Worm (Caenorhabditis elegans) whole organism, late embryonic: Measurements from ENCODE around the gene C27A7.3.

Experiments
- C08G9.2 ChIP-seq: sonication (generic microtip); optimal IDR thresholded peaks from 2 replicates; lab custom pipeline; 2016; ENCODE audit warnings: mild to moderate bottlenecking, missing genetic modification characterization, moderate library complexity, missing compliant biosample characterization
- F13H6.1 ChIP-seq: sonication (generic microtip); optimal IDR thresholded peaks from 2 replicates; lab custom pipeline; 2016; ENCODE audit warnings: missing genetic modification characterization, missing compliant biosample characterization
- Y22D7AL.16 ChIP-seq: sonication (generic microtip); optimal IDR thresholded peaks from 2 replicates; lab custom pipeline; 2016; ENCODE audit warnings: missing genetic modification characterization, missing compliant biosample characterization
- ahr-1 ChIP-seq: sonication (generic microtip); optimal IDR thresholded peaks from 2 replicates; lab custom pipeline; 2016; ENCODE audit warnings: missing genetic modification characterization, missing compliant biosample characterization
- ceh-14 ChIP-seq: sonication (generic microtip); optimal IDR thresholded peaks from 2 replicates; lab custom pipeline; 2016; ENCODE audit warnings: missing genotype, missing genetic modification characterization, missing compliant biosample characterization
- ceh-22 ChIP-seq: sonication (generic microtip); optimal IDR thresholded peaks from 2 replicates; lab custom pipeline; 2017; ENCODE audit warnings: missing biosample characterization, missing genetic modification characterization
- ceh-30 ChIP-seq: fragments of 150-350 bp; optimal IDR thresholded peaks from 2 replicates; lab custom pipeline; 2014; ENCODE audit warnings: missing biosample characterization, missing genetic modification characterization
- ceh-31 ChIP-seq: sonication (generic microtip); optimal IDR thresholded peaks from 2 replicates; lab custom pipeline; 2016; ENCODE audit warnings: missing genetic modification characterization, missing compliant biosample characterization
- ceh-48 ChIP-seq: sonication (generic microtip); optimal IDR thresholded peaks from 2 replicates; lab custom pipeline; 2016; ENCODE audit warnings: missing genetic modification characterization, inconsistent platforms, missing compliant biosample characterization
- ceh-9 ChIP-seq: sonication (generic microtip); optimal IDR thresholded peaks from 2 replicates; lab custom pipeline; 2016; ENCODE audit warnings: mild to moderate bottlenecking, missing genetic modification characterization, inconsistent platforms, missing compliant biosample characterization
- che-1 ChIP-seq: sonication (generic microtip); optimal IDR thresholded peaks from 2 replicates; lab custom pipeline; 2016; ENCODE audit warnings: mild to moderate bottlenecking, missing genetic modification characterization, missing compliant biosample characterization
- dve-1 ChIP-seq: sonication (generic microtip); optimal IDR thresholded peaks from 2 replicates; lab custom pipeline; 2017; ENCODE audit warnings: antibody characterized with exemption, mild to moderate bottlenecking, missing genetic modification characterization, missing compliant biosample characterization
- elt-2 ChIP-seq: sonication (generic microtip); optimal IDR thresholded peaks from 2 replicates; lab custom pipeline; 2016; ENCODE audit warnings: missing genetic modification reagents, missing genetic modification characterization, missing compliant biosample characterization
- elt-4 ChIP-seq: sonication (generic microtip); optimal IDR thresholded peaks from 2 replicates; lab custom pipeline; 2016; ENCODE audit warnings: missing genetic modification characterization, missing compliant biosample characterization
- ets-4 ChIP-seq: sonication (generic microtip); optimal IDR thresholded peaks from 2 replicates; lab custom pipeline; 2016; ENCODE audit warnings: missing genetic modification characterization, missing compliant biosample characterization
- fkh-10 ChIP-seq: fragments of 150-350 bp; optimal IDR thresholded peaks from 2 replicates; lab custom pipeline; 2014; ENCODE audit warnings: missing biosample characterization, missing genetic modification reagents, missing genetic modification characterization
- fkh-6 ChIP-seq: sonication (generic microtip); optimal IDR thresholded peaks from 2 replicates; lab custom pipeline; 2016; ENCODE audit warnings: missing genetic modification characterization, missing compliant biosample characterization
- gmeb-2 ChIP-seq: sonication (generic microtip); optimal IDR thresholded peaks from 2 replicates; lab custom pipeline; 2016; ENCODE audit warnings: missing genetic modification characterization, inconsistent platforms, missing compliant biosample characterization
- hlh-13 ChIP-seq: fragments of 200-800 bp; sonication (Bioruptor generic); optimal IDR thresholded peaks from 2 replicates; lab custom pipeline; 2018; ENCODE audit warnings: mild to moderate bottlenecking, missing genetic modification characterization, missing compliant biosample characterization
- hlh-15 ChIP-seq: sonication (generic microtip); optimal IDR thresholded peaks from 2 replicates; lab custom pipeline; 2016; ENCODE audit warnings: missing genetic modification characterization, missing compliant biosample characterization
- hlh-8 ChIP-seq: sonication (generic microtip); optimal IDR thresholded peaks from 2 replicates; lab custom pipeline; 2016; ENCODE audit warnings: missing genotype, missing genetic modification characterization, missing compliant biosample characterization
- odd-2 ChIP-seq: sonication (generic microtip); optimal IDR thresholded peaks from 2 replicates; lab custom pipeline; 2017; ENCODE audit warnings: antibody characterized with exemption, mild to moderate bottlenecking, missing genetic modification characterization, missing compliant biosample characterization
- pax-1 ChIP-seq: fragments of 150-350 bp; optimal IDR thresholded peaks from 2 replicates; lab custom pipeline; 2014; ENCODE audit warnings: missing biosample characterization, missing genetic modification characterization
- pha-2 ChIP-seq: sonication (generic microtip); optimal IDR thresholded peaks from 2 replicates; lab custom pipeline; 2017; ENCODE audit warnings: mild to moderate bottlenecking, missing genetic modification characterization, missing compliant biosample characterization
- pha-4 ChIP-seq: fragments of 150-350 bp; optimal IDR thresholded peaks from 2 replicates; lab custom pipeline; 2018; ENCODE audit warnings: missing biosample characterization, missing genetic modification reagents, missing genetic modification characterization
- pqm-1 ChIP-seq: sonication (generic microtip); optimal IDR thresholded peaks from 2 replicates; lab custom pipeline; 2016; ENCODE audit warnings: missing genetic modification characterization, missing compliant biosample characterization
- pros-1 ChIP-seq: fragments of 150-350 bp; optimal IDR thresholded peaks from 2 replicates; lab custom pipeline; 2014; ENCODE audit warnings: missing biosample characterization, missing genetic modification reagents, missing genetic modification characterization
- sox-4 ChIP-seq: sonication (generic microtip); optimal IDR thresholded peaks from 2 replicates; lab custom pipeline; 2017; ENCODE audit warnings: mild to moderate bottlenecking, missing genetic modification characterization, inconsistent platforms, missing compliant biosample characterization
- syd-9 ChIP-seq: sonication (generic microtip); optimal IDR thresholded peaks from 2 replicates; lab custom pipeline; 2016; ENCODE audit warnings: mild to moderate bottlenecking, missing genetic modification characterization, moderate library complexity, missing compliant biosample characterization
- tbx-2 ChIP-seq: sonication (generic microtip); optimal IDR thresholded peaks from 2 replicates; lab custom pipeline; 2016; ENCODE audit warnings: missing genetic modification characterization, missing compliant biosample characterization
- unc-55 ChIP-seq: sonication (generic microtip); optimal IDR thresholded peaks from 2 replicates; lab custom pipeline; 2017; ENCODE audit warnings: missing biosample characterization, missing genetic modification reagents, missing genetic modification characterization
- zip-5 ChIP-seq: sonication (generic microtip); optimal IDR thresholded peaks from 2 replicates; lab custom pipeline; 2016; ENCODE audit warnings: missing genetic modification characterization, missing compliant biosample characterization

C27A7.3 gene

ce11 chrV:12140625-12141024 is at the start of gene C27A7.3:
C27A7.3 (plus strand) TSS chrV:12140925.
- TF ChIP-seq ceh-9 (tag; lab: Kevin White, UChicago) (no peak), sox-4 (tag; lab: Kevin White, UChicago) (no peak), F13H6.1 (tag; lab: Kevin White, UChicago) (no peak), odd-2 (tag; lab: Kevin White, UChicago) (no peak), ceh-30 (tag; lab: Kevin White, UChicago) (no peak), syd-9 (tag; lab: Kevin White, UChicago) (no peak), zip-5 (tag; lab: Kevin White, UChicago) (no peak), Y22D7AL.16 (tag; lab: Kevin White, UChicago) (no peak), ahr-1 (no peak), ceh-31 (no peak), pha-2 (no peak), ceh-22 (tag; lab: Kevin White, UChicago) (no peak)

ce11 chrV:12091759-12092158 is 49.0 kb upstream of the C27A7.3 start, which contains the start of gene nhr-206:
nhr-206 (plus strand) TSS chrV:12092006.
- TF ChIP-seq ceh-22 (tag; lab: Kevin White, UChicago), result no peak
- TF ChIP-seq hlh-15 (tag; lab: Kevin White, UChicago), result no peak
- TF ChIP-seq pha-4 (tag; lab: Kevin White, UChicago), result no peak
- TF ChIP-seq dve-1, result no peak
- TF ChIP-seq ahr-1, result no peak

ce11 chrV:12094030-12094429 is 46.7 kb upstream of the C27A7.3 start, which contains the start of gene nhr-208:
nhr-208 (plus strand) TSS chrV:12094317.
- TF ChIP-seq C08G9.2 (tag; lab: Kevin White, UChicago) (no peak), ceh-48 (tag; lab: Kevin White, UChicago) (no peak), ahr-1 (no peak), gmeb-2 (tag; lab: Kevin White, UChicago) (no peak), hlh-15 (tag; lab: Kevin White, UChicago) (no peak), hlh-8 (tag; lab: Kevin White, UChicago) (no peak), che-1 (tag; lab: Kevin White, UChicago) (no peak), pax-1 (no peak)

ce11 chrV:12095865-12096264 is 44.9 kb upstream of the C27A7.3 start, which contains the start of gene nhr-207:
nhr-207 (plus strand) TSS chrV:12096146.
- no peak for TF ChIP-seq tbx-2 (tag; lab: Kevin White, UChicago)
- TF ChIP-seq ets-4, result no peak
- no peak for TF ChIP-seq pqm-1 (tag; lab: Kevin White, UChicago)
- TF ChIP-seq odd-2 (tag; lab: Kevin White, UChicago), result no peak
- TF ChIP-seq gmeb-2 (tag; lab: Kevin White, UChicago), result no peak
- no peak for TF ChIP-seq sox-4 (tag; lab: Kevin White, UChicago)
- TF ChIP-seq pros-1 (tag; lab: Kevin White, UChicago), result no peak
- TF ChIP-seq zip-5 (tag; lab: Kevin White, UChicago), result no peak
- TF ChIP-seq fkh-10 (GFP tag; lab: Kevin White, UChicago), result no peak

ce11 chrV:12098123-12098522 is 42.6 kb upstream of the C27A7.3 start, which contains the start of gene nhr-209:
nhr-209 (plus strand) TSS chrV:12098149.
- TF ChIP-seq fkh-6 (tag; lab: Kevin White, UChicago) (no peak), hlh-13 (no peak), ceh-22 (tag; lab: Kevin White, UChicago) (no peak), che-1 (tag; lab: Kevin White, UChicago) (no peak), unc-55 (GFP tag; lab: Kevin White, UChicago) (no peak), F13H6.1 (tag; lab: Kevin White, UChicago) (no peak), elt-4 (tag; lab: Kevin White, UChicago) (no peak), fkh-10 (GFP tag; lab: Kevin White, UChicago) (no peak), elt-2 (no peak), ceh-14 (no peak)
